Worm (Caenorhabditis elegans) whole organism, mixed stage, embryonic: ENCODE results near the gene Y49G5A.1.

Source experiments
- M03D4.4 ChIP-seq: sonication (generic microtip); optimal IDR thresholded peaks from 2 replicates; lab custom pipeline; 2017; ENCODE audit warnings: mild to moderate bottlenecking, missing genetic modification characterization, missing compliant biosample characterization
- bed-3 ChIP-seq: fragments of 200-800 bp; sonication (Bioruptor generic); optimal IDR thresholded peaks from 3 replicates; lab custom pipeline; 2018; ENCODE audit warnings: mild to moderate bottlenecking, missing genetic modification characterization, moderate library complexity, missing compliant biosample characterization
- blmp-1 ChIP-seq: fragments of 150-350 bp; optimal IDR thresholded peaks from 2 replicates; lab custom pipeline; 2014; ENCODE audit warnings: missing biosample characterization, missing genetic modification characterization
- ceh-83 ChIP-seq: fragments of 200-800 bp; sonication (Bioruptor generic); optimal IDR thresholded peaks from 2 replicates; lab custom pipeline; 2018; ENCODE audit warnings: mild to moderate bottlenecking, missing genetic modification characterization, missing compliant biosample characterization
- ces-1 ChIP-seq: fragments of 150-350 bp; optimal IDR thresholded peaks from 2 replicates; lab custom pipeline; 2014; ENCODE audit warnings: missing biosample characterization, missing genetic modification reagents, missing genetic modification characterization
- cnd-1 ChIP-seq: fragments of 200-800 bp; sonication (Bioruptor generic); optimal IDR thresholded peaks from 2 replicates; lab custom pipeline; 2018; ENCODE audit warnings: mild to moderate bottlenecking, missing genetic modification characterization, missing compliant biosample characterization
- drap-1 ChIP-seq: fragments of 200-800 bp; sonication (Bioruptor generic); optimal IDR thresholded peaks from 3 replicates; lab custom pipeline; 2018; ENCODE audit warnings: mild to moderate bottlenecking, missing genetic modification characterization, missing compliant biosample characterization
- elt-1 ChIP-seq: sonication (generic microtip); optimal IDR thresholded peaks from 2 replicates; lab custom pipeline; 2017; ENCODE audit warnings: missing genetic modification characterization, mild to moderate bottlenecking, missing compliant biosample characterization, antibody characterized with exemption, moderate library complexity, borderline replicate concordance; ENCODE audit not compliant: insufficient read depth
- elt-3 ChIP-seq: fragments of 150-350 bp; optimal IDR thresholded peaks from 2 replicates; lab custom pipeline; 2014; ENCODE audit warnings: missing biosample characterization, missing genetic modification characterization
- ham-2 ChIP-seq: fragments of 200-800 bp; sonication (Bioruptor generic); optimal IDR thresholded peaks from 2 replicates; lab custom pipeline; 2018; ENCODE audit warnings: mild to moderate bottlenecking, missing genetic modification characterization, missing compliant biosample characterization
- hlh-1 ChIP-seq: fragments of 150-350 bp; optimal IDR thresholded peaks from 2 replicates; lab custom pipeline; 2014; ENCODE audit warnings: missing biosample characterization, missing genetic modification reagents, missing genetic modification characterization
- lin-13 ChIP-seq: fragments of 150-350 bp; optimal IDR thresholded peaks from 2 replicates; lab custom pipeline; 2014; ENCODE audit warnings: missing biosample characterization, missing genetic modification characterization
- lin-32 ChIP-seq: fragments of 200-800 bp; sonication (Bioruptor generic); optimal IDR thresholded peaks from 2 replicates; lab custom pipeline; 2018; ENCODE audit warnings: mild to moderate bottlenecking, missing genetic modification characterization, missing compliant biosample characterization
- lsy-2 ChIP-seq: fragments of 150-350 bp; optimal IDR thresholded peaks from 2 replicates; lab custom pipeline; 2014; ENCODE audit warnings: missing biosample characterization, missing genetic modification characterization
- mab-5 ChIP-seq: fragments of 150-350 bp; optimal IDR thresholded peaks from 2 replicates; lab custom pipeline; 2014; ENCODE audit warnings: missing biosample characterization, missing genetic modification characterization
- mep-1 ChIP-seq: fragments of 150-350 bp; optimal IDR thresholded peaks from 2 replicates; lab custom pipeline; 2017; ENCODE audit warnings: missing biosample characterization, missing genetic modification reagents, missing genetic modification characterization, inconsistent platforms
- mls-2 ChIP-seq: sonication (generic microtip); optimal IDR thresholded peaks from 2 replicates; lab custom pipeline; 2016; ENCODE audit warnings: mild to moderate bottlenecking, missing genetic modification characterization, moderate library complexity, missing compliant biosample characterization
- nhr-12 ChIP-seq: fragments of 150-350 bp; optimal IDR thresholded peaks from 2 replicates; lab custom pipeline; 2014; ENCODE audit warnings: missing biosample characterization, missing genetic modification characterization
- nhr-2 ChIP-seq: fragments of 150-350 bp; optimal IDR thresholded peaks from 2 replicates; lab custom pipeline; 2014; ENCODE audit warnings: missing biosample characterization, missing genetic modification characterization
- nhr-237 ChIP-seq: fragments of 150-350 bp; optimal IDR thresholded peaks from 2 replicates; lab custom pipeline; 2014; ENCODE audit warnings: missing biosample characterization, missing genetic modification characterization
- nhr-28 ChIP-seq: fragments of 150-350 bp; optimal IDR thresholded peaks from 2 replicates; lab custom pipeline; 2014; ENCODE audit warnings: missing biosample characterization, missing genetic modification characterization
- nhr-76 ChIP-seq: sonication (generic microtip); optimal IDR thresholded peaks from 2 replicates; lab custom pipeline; 2017; ENCODE audit warnings: missing biosample characterization, missing genetic modification characterization
- sem-2 ChIP-seq: fragments of 200-800 bp; sonication (Bioruptor generic); optimal IDR thresholded peaks from 2 replicates; lab custom pipeline; 2018; ENCODE audit warnings: mild to moderate bottlenecking, missing genetic modification characterization, missing compliant biosample characterization
- tbx-8 ChIP-seq: fragments of 200-800 bp; sonication (Bioruptor generic); optimal IDR thresholded peaks from 2 replicates; lab custom pipeline; 2018; ENCODE audit warnings: mild to moderate bottlenecking, missing genetic modification characterization, moderate library complexity, missing compliant biosample characterization
- unc-120 ChIP-seq: sonication (generic microtip); optimal IDR thresholded peaks from 2 replicates; lab custom pipeline; 2017; ENCODE audit warnings: missing genetic modification characterization, missing compliant biosample characterization; ENCODE audit not compliant: poor library complexity, severe bottlenecking
- unc-39 ChIP-seq: fragments of 150-350 bp; optimal IDR thresholded peaks from 2 replicates; lab custom pipeline; 2014; ENCODE audit warnings: missing biosample characterization, missing genetic modification characterization
- unc-62 ChIP-seq: fragments of 150-350 bp; optimal IDR thresholded peaks from 2 replicates; lab custom pipeline; 2014; ENCODE audit warnings: missing biosample characterization, missing genetic modification reagents, missing genetic modification characterization
- zip-8 ChIP-seq: fragments of 150-350 bp; optimal IDR thresholded peaks from 2 replicates; lab custom pipeline; 2014; ENCODE audit warnings: missing biosample characterization, missing genetic modification characterization
- ztf-11 ChIP-seq: fragments of 150-350 bp; optimal IDR thresholded peaks from 2 replicates; lab custom pipeline; 2014; ENCODE audit warnings: missing biosample characterization, missing genetic modification characterization

Y49G5A.1 gene

DNA sequence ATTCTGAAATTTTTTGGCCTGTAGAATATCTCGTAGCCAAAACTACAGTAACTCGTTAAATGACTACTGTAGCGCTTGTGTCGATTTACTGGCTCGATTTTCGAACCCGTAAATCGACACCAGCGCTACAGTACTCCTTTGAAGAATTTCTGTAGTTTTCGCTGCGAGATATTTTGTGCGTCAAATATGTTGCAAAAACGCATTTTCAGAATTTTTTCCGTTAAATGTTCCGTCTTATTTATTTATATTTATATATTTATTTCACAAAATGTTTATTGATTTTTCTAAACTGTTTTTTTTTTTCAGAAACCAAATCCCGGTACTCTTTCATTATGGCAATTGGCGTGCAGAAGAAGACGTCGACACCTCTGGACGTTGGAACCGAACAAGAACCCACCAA lies 13.4 kb downstream of the Y49G5A.1 start, which contains the start of gene natc-2:
Gene natc-2, plus strand, starts transcription at position 301 of the 400 bp plus-strand sequence.
- TF ChIP-seq nhr-76 (tag; lab: Kevin White, UChicago) (no peak), lsy-2 (tag; lab: Kevin White, UChicago) (no peak), mab-5 (no peak), unc-120 (tag; lab: Kevin White, UChicago) (no peak), sem-2 (GFP tag; lab: Kevin White, UChicago) (no peak), elt-3 (tag; lab: Kevin White, UChicago) (no peak), nhr-12 (tag; lab: Kevin White, UChicago) (no peak), unc-39 (no peak), nhr-237 (tag; lab: Kevin White, UChicago) (no peak), zip-8 (tag; lab: Kevin White, UChicago) (no peak), ztf-11 (tag; lab: Kevin White, UChicago) (no peak), ces-1 (GFP tag; lab: Kevin White, UChicago) (no peak), tbx-8 (GFP tag; lab: Kevin White, UChicago) (no peak), blmp-1 (tag; lab: Kevin White, UChicago) (no peak), mls-2 (tag; lab: Kevin White, UChicago) (no peak), nhr-2 (tag; lab: Kevin White, UChicago) (no peak), ceh-83 (GFP tag; lab: Kevin White, UChicago) (no peak), ham-2 (no peak), lin-13 (tag; lab: Kevin White, UChicago) (no peak)

DNA sequence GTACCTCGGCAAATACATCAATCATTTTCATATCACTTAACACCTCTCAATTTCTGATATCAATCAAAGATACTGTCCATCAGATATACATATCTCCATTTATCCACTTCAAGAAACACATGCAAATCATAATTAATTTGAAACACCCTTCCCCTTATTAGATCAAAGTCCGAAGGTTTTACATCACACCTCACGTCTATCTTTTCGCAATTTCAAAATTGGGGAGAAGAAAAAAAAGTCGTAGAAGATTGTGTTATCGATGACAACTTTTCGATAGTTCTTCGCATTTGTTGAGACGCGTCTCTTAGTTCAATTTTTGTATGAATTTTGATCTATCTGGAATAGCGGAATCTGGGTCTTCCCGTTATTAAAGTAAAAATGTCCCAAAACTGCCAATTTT lies 13.9 kb downstream of the Y49G5A.1 start:
- no peak for TF ChIP-seq mep-1
- TF ChIP-seq lin-32, result no peak
- no peak for TF ChIP-seq mls-2 (tag; lab: Kevin White, UChicago)
- TF ChIP-seq nhr-12 (tag; lab: Kevin White, UChicago), result no peak
- no peak for TF ChIP-seq drap-1 (GFP tag; lab: Kevin White, UChicago)
- no peak for TF ChIP-seq cnd-1 (tag; lab: Kevin White, UChicago)
- TF ChIP-seq bed-3 (GFP tag; lab: Kevin White, UChicago), result no peak
- TF ChIP-seq elt-1, result no peak
- no peak for TF ChIP-seq nhr-237 (tag; lab: Kevin White, UChicago)
- no peak for TF ChIP-seq mab-5
- TF ChIP-seq elt-3 (tag; lab: Kevin White, UChicago), result no peak
- no peak for TF ChIP-seq blmp-1 (tag; lab: Kevin White, UChicago)
- TF ChIP-seq unc-62, result no peak
- no peak for TF ChIP-seq ztf-11 (tag; lab: Kevin White, UChicago)
- TF ChIP-seq lin-13 (tag; lab: Kevin White, UChicago), result no peak

DNA sequence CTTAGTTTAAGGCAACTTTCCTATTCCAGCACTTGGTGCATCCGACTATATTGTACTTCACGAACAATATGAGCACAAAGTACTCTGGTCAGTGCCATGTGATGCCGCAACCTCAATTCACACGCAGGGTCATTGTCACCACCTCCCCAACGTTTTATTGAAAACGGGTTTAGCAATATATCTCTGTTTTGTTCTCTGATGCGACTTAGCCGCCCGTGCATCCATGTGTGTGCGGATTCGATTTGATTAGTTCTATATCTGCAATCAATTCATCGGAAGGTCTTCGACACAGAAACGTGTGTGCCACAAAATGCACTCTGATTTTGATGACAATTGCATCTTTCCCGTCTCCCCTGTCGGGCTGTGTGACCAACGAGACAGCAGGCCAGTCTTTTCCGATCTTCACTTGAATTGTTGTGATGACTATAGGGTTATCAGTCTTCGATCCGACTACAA lies 14.5 kb downstream of the Y49G5A.1 start:
- TF ChIP-seq hlh-1 (peak; percentile 63), unc-62 (peak; percentile 66), ces-1 (GFP tag; lab: Kevin White, UChicago) (no peak), elt-3 (tag; lab: Kevin White, UChicago) (peak; percentile 16), unc-120 (tag; lab: Kevin White, UChicago) (peak; percentile 71)

DNA sequence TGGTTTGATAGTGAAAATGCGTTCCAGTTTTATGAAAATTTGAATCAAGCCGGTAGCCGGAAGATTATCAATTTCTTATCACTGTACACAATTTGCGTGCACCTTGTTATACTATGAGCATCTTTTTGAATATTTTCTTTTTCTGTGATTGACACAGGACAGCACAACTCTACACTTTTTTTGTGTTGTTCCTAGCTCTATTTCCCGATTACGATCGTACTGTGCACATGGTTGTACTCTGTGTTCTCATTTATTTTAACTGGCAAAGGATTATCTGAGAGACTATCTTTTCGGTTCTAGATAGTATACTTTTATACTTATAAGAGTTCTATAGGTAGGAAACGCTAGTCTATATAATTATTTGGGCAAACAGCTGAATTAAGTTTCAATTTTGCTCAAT lies 15.1 kb downstream of the Y49G5A.1 start:
- TF ChIP-seq lin-32 (no peak), nhr-28 (no peak), mab-5 (no peak), elt-3 (tag; lab: Kevin White, UChicago) (no peak), ces-1 (GFP tag; lab: Kevin White, UChicago) (no peak), nhr-237 (tag; lab: Kevin White, UChicago) (no peak), mls-2 (tag; lab: Kevin White, UChicago) (no peak), ham-2 (no peak), M03D4.4 (tag; lab: Kevin White, UChicago) (no peak), cnd-1 (tag; lab: Kevin White, UChicago) (no peak), sem-2 (GFP tag; lab: Kevin White, UChicago) (no peak), drap-1 (GFP tag; lab: Kevin White, UChicago) (no peak), unc-120 (tag; lab: Kevin White, UChicago) (no peak)

DNA sequence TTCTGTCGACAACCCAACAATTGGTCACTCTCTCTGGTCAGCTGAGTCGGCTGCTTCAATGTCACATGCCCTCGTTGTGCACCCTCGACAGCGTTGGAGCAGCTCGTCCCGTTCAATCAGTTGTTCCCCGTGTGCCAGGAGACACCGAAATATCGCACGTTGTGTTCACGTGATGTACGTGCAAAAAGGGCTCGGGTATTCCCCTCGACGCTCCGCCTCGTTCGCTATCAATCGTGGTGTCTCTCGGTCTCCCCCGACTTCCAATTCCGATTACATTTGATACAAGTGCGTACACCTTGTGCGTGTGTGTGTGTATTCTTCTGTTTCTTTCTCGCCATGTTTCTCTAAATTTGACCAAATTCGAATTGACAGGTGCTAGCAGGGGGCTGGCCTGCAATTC lies 15.7 kb downstream of the Y49G5A.1 start:
- TF ChIP-seq mls-2 (tag; lab: Kevin White, UChicago) (peak; percentile 9), bed-3 (GFP tag; lab: Kevin White, UChicago) (no peak), unc-120 (tag; lab: Kevin White, UChicago) (peak; percentile 92), hlh-1 (peak; percentile 93), nhr-12 (tag; lab: Kevin White, UChicago) (no peak), unc-62 (peak; percentile 67)
- TF ChIP-seq, all 35 proteins: peak for 4
